Worm (Caenorhabditis elegans) whole organism, L4/young adult: Measurements from ENCODE around the gene fmo-5.

Source experiments
- W03F9.2 ChIP-seq: fragments of 150-350 bp; optimal IDR thresholded peaks from 2 replicates; lab custom pipeline; 2014; ENCODE audit warnings: missing biosample characterization, missing genetic modification characterization
- dao-5 ChIP-seq: sonication (generic microtip); optimal IDR thresholded peaks from 2 replicates; lab custom pipeline; 2016; ENCODE audit warnings: missing genotype, missing genetic modification characterization, moderate library complexity, missing compliant biosample characterization
- him-1 ChIP-seq: sonication (generic microtip); optimal IDR thresholded peaks from 2 replicates; lab custom pipeline; 2016; ENCODE audit warnings: missing genotype, missing genetic modification reagents, missing genetic modification characterization, missing compliant biosample characterization

The fmo-5 gene

DNA sequence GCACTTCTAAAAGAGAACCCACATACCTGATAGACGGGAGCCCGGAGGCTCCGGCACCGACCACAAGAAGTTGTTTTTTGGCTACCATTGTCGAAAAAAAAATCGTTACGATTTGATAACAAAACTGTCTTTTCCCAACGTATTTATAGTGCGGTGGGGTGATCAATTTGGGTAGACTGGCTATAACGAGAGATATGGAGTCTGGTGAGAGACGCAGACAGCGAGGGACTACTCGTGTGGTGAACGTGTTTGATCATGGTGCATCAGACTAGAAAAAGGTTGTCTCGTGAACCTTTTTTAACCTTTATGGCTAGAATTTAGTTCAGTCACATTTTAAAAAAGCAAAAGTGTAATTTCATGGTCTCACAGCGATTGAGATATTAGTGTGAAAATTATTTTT, at the start of gene fmo-5:
TSS of gene fmo-5 (minus strand) at position 206 of the 400 bp plus-strand sequence.
- TF ChIP-seq dao-5: no peak
- TF ChIP-seq W03F9.2 (tag; lab: Kevin White, UChicago): no peak
- TF ChIP-seq him-1: no peak

DNA sequence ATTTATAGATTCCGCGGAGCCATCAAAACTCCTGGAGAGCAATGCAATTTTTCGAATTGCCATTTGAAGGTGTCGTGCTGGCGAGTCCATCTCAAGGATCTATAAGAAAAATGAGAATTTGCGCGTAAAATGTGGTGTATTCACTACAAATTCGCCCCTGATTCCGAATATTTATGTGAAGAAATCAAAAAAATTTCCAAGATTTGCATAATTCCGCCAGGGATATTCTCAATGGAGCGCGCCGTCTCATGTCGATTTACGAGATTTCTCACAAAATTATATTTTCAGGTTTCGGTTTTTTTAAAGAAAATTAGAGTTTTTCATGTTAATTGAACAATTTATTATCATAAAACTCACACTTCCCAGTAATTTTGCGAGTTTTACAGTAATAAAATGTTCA, 46.3 kb upstream of the fmo-5 start, which contains the start of gene Y50D4C.6:
TSS of gene Y50D4C.6 (minus strand) at position 101 of the 400 bp plus-strand sequence.
- no peak for TF ChIP-seq W03F9.2 (tag; lab: Kevin White, UChicago)
- TF ChIP-seq him-1: no peak
- TF ChIP-seq dao-5: no peak

ce11 chrV:949084-949483, 45.6 kb upstream of the fmo-5 start:
- no peak for TF ChIP-seq him-1
- no peak for TF ChIP-seq W03F9.2 (tag; lab: Kevin White, UChicago)
- no peak for TF ChIP-seq dao-5

DNA sequence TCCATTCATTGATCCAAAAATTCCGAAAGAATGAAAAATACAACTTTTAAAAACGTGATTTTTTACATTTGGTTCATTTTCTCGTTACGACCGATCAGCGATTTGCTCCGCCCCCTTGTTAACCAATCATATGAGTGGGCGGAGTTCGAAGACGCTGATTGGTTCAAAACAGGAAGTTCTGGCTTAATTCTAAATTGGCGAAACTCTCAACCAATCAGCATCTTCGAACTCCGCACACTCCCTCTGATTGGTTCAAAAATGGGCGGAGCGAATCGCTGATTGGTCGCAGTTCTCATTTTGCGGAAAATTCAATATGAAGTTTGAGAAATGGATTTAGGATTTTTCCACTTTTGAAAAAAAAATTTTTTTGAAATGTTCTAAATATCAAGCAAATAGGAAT, 42.4 kb upstream of the fmo-5 start:
- TF ChIP-seq dao-5 (no peak), him-1 (no peak), W03F9.2 (tag; lab: Kevin White, UChicago) (no peak)

DNA sequence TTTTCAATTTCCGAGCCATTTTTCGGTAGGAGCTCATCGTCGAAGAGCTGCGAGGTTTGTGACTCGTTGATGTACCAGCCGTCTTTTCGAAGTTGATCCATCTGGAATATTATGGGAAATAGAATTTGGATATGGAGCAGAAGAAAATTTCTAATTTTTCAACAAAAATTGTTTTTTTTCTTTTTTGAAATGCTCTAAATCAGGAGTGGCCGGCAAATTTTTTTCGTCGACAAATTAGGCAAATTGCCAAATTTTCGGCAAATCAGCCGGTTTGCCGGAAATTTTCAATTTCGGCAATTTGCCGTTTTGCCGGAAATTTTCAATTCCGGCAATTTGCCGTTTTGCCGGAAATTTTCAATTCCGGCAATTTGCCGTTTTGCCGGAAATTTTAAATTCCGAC, 41.7 kb upstream of the fmo-5 start, which contains the start of gene Y50D4C.3:
TSS of gene Y50D4C.3 (minus strand) at position 101 of the 400 bp plus-strand sequence.
- TF ChIP-seq W03F9.2 (tag; lab: Kevin White, UChicago) (no peak), him-1 (no peak), dao-5 (no peak)

- no peak for TF ChIP-seq him-1
- no peak for TF ChIP-seq dao-5
- TF ChIP-seq W03F9.2 (tag; lab: Kevin White, UChicago): no peak
These were observed 39.1 kb upstream of the fmo-5 start for ce11 chrV:942556-942955.

DNA sequence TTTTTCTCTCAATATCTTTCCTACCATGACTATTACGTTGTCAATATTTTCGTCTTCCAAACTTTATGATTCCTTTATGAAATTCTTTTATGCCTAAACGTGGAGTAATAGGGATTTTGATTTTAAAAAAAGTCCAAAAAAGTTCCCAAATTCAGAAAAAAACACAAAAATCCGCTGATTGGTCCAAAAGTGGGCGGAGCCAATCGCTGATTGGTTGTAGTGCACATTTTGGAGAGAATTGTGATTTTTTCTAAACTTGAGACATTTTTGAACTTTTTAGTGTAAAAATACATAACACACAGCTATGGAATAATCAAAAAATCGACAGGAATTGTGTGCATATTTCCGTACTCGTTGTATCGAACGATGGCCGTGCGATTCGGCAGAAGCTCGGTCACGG, 35.9 kb upstream of the fmo-5 start:
- no peak for TF ChIP-seq dao-5

DNA sequence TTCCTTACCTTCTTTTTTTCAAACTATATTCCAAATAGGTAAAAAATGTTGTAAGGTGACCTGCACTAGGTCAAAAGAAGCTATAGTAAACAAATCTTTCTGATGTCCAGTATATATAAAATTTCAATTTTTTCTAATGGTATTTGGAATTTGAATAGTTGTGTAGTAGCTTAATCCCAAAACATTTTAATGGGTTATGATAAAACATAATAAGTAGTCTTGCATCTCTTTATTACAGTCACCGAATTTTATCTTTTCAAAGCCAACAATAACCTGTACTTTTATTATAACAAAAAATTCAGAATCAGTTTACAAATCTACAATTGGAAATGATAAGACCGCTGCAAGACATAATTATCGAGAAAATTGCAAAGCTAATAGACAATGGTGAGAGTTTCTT, 14.0 kb upstream of the fmo-5 start, which contains the start of gene H24K24.2:
TSS of gene H24K24.2 (plus strand) at position 301 of the 400 bp plus-strand sequence.
- no peak for TF ChIP-seq him-1
- TF ChIP-seq dao-5: no peak
- TF ChIP-seq W03F9.2 (tag; lab: Kevin White, UChicago): no peak

- TF ChIP-seq W03F9.2 (tag; lab: Kevin White, UChicago) (no peak), him-1 (no peak), dao-5 (no peak)
These were observed 12.3 kb upstream of the fmo-5 start for ce11 chrV:915716-916115.

DNA sequence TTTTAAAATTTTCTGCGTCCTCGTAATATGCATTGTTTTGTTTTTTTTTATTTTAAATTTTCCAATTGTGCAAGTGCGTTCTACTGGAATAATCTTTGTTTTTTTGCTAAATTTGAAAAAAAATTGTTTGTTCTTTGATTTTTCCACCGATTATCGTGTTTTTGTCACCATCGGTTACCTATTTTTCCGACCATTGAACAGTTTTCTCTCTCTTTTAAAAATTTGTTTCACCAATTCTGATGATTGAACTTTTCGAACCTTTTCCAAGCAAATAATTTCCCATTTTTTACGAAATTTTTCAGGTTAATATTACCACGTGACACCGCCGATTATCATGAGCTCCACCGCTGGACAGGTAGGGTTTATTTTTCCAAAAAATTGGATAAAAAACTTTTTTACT, 8.0 kb upstream of the fmo-5 start, which contains the start of gene adh-5:
TSS of gene adh-5 (plus strand) at position 301 of the 400 bp plus-strand sequence.
- no peak for TF ChIP-seq him-1
- no peak for TF ChIP-seq dao-5
- no peak for TF ChIP-seq W03F9.2 (tag; lab: Kevin White, UChicago)

- TF ChIP-seq him-1: no peak
- TF ChIP-seq dao-5: no peak
- no peak for TF ChIP-seq W03F9.2 (tag; lab: Kevin White, UChicago)
These were observed 7.1 kb upstream of the fmo-5 start for ce11 chrV:910588-910987.

DNA sequence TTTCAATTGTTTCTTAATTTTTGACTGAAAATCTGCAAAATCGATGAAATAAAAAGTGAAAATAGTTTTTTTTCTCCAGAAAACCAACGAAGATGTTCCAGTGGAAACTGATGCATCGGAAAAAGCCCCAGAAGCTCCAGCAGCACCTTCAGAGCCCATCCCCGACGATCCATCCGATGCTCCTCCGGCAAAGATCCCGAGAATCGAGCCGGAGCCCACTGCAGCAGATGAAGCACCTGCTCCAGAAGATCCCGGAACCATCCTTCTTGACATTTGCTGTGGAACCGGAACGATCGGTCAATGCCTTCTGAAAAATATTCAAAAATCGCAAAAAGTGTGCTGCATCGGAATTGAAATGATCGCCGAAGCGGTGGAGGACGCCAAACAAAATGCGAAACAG, 5.2 kb upstream of the fmo-5 start:
- TF ChIP-seq dao-5 (no peak), W03F9.2 (tag; lab: Kevin White, UChicago) (no peak)

DNA sequence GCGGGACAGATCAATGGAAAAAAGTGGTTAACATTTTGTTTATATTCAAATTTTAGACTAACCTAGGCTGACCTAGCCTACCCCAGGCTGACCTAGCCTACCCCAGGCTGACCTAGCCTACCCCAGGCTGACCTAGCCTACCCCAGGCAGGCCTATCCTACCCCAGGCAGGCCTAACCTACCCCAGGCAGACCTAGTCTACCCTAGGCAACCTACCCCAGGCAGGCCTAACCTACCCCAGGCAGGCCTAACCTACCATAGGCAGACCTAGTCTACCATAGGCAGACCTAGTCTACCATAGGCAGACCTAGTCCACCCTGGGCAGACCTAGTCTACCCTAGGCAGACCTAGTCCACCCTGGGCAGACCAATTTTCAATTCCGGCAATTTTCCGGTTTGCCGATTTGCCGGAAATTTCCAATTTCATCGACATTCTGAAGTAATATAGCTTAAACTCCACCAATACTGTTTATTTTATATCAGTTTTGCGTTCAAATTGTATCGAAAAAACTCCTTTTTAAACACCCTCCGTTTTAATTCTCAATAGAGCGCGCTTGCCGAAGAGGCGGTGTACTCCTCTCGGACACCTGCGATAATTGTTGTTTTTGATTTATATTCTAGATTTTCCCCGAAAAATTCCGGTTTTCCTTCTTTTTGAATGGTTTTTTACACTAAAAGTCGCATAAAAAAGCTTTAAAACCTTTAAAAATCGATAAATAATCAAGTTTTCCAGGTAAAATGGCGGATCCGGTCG, 943 bp upstream of the fmo-5 start, which contains the start of gene trm-2A:
TSS of gene trm-2A (plus strand) at position 732 of the 752 bp plus-strand sequence.
- TF ChIP-seq dao-5 (no peak), W03F9.2 (tag; lab: Kevin White, UChicago) (peak; percentile 22)

DNA sequence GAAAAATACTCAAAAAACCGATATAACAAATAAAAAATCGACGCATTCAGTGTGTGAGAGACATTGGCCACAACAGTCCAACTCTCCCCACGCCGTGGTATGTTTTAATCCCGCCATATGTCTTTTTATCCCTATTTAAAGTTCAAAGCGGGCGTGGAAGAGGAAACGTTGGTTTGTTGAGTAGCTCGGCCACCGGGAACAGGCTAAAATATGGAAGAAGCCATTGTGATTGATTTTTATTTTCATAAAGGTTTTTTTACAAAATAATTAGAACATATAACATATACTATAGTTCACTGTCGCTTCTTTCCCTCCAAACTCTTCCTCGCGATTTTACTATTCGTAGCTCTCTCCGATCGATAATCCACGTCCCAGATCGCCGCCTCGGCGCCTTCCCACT, 4.4 kb downstream of the fmo-5 start, which contains the start of gene nas-32:
TSS of gene nas-32 (minus strand) at position 101 of the 400 bp plus-strand sequence.
- no peak for TF ChIP-seq dao-5
- TF ChIP-seq him-1: no peak
- TF ChIP-seq W03F9.2 (tag; lab: Kevin White, UChicago): no peak

DNA sequence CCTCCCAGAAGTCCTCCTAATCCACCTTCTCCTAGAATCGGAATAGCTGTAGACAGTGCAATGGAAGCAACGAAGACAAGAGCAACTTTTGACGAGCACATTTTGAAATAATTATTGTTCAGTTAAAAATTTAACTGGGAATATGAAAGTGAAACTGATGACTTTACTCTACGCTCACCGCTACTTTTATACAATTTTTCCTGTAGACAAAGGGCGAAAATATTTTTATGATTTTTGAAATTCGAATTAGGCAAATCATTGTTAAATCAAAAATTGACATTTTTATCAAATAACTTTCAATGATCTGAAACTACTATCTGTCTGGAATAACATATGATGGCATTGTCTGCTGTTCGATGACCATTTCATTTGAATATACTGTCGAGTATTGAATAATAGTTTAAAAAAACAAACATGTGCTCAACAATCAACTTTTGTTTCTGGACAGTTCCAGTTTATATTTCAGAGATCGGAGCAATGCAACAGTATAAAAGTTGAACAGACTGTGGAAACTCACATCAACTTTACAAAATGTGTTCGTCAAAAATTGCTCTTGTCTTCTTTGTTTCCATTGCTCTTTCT, 9.9 kb downstream of the fmo-5 start, which contains the start of the genes srlf-23 and srlf-20:
TSS of gene srlf-23 (minus strand) at position 101 of the 582 bp plus-strand sequence.
TSS of gene srlf-20 (plus strand) at position 532 of the 582 bp plus-strand sequence.
- TF ChIP-seq W03F9.2 (tag; lab: Kevin White, UChicago): no peak
